ENCODE assay signal across 8 worm cellular contexts in genomic region chrX:2043224-2043623, ce11.
A peak's percentile ranks its signal among the peaks of the same experiment; 100 is the strongest.
TF ChIP-seq lines count a peak whose summit lies in the region.

No protein-coding gene starts in this region.

TF ChIP-seq in whole organism, L1 larva, 84 proteins besides CTCF, POLR2A, EP300 and RAD21 (continues in another document):
- no peak for TF ChIP-seq nhr-12 (tag; optimal IDR thresholded peaks at IDR 0.05; lab: Kevin White, UChicago)
- TF ChIP-seq nhr-19 (GFP tag; conservative IDR thresholded peaks at IDR 0.05; lab: Robert Waterston, UW), result peak; percentile 32; the same call in 1 of the 2 replicates
- TF ChIP-seq ztf-4 (tag; optimal IDR thresholded peaks at IDR 0.05; lab: Kevin White, UChicago), result no peak
- no peak for TF ChIP-seq ceh-88 (GFP tag; IDR thresholded peaks at IDR 0.05; lab: Robert Waterston, UW)
- no peak for TF ChIP-seq nhr-90 (tag; optimal IDR thresholded peaks at IDR 0.05; lab: Kevin White, UChicago; ENCODE audit: poor library complexity)
- no peak for TF ChIP-seq fkh-10 (GFP tag; optimal IDR thresholded peaks at IDR 0.05; lab: Kevin White, UChicago)
- no peak for TF ChIP-seq xbp-1 (tag; optimal IDR thresholded peaks at IDR 0.05; lab: Kevin White, UChicago)
- no peak for TF ChIP-seq C16A3.4 (tag; optimal IDR thresholded peaks at IDR 0.05; lab: Kevin White, UChicago)
- no peak for TF ChIP-seq nhr-84 (tag; optimal IDR thresholded peaks at IDR 0.05; lab: Kevin White, UChicago)
- no peak for TF ChIP-seq zip-4 (GFP tag; optimal IDR thresholded peaks at IDR 0.05; lab: Kevin White, UChicago)
- TF ChIP-seq nhr-28 (tag; optimal IDR thresholded peaks at IDR 0.05; lab: Kevin White, UChicago), result no peak
- no peak for TF ChIP-seq grh-1 (GFP tag; IDR thresholded peaks at IDR 0.05; lab: Robert Waterston, UW)

TF ChIP-seq in whole organism, L2 larva, 48 proteins besides CTCF, POLR2A, EP300 and RAD21:
- peak; percentile 7 for TF ChIP-seq lin-11 (tag; optimal IDR thresholded peaks at IDR 0.05; lab: Kevin White, UChicago)
- no peak for TF ChIP-seq ztf-11 (tag; optimal IDR thresholded peaks at IDR 0.05; lab: Kevin White, UChicago)
- TF ChIP-seq nhr-129 (tag; optimal IDR thresholded peaks at IDR 0.05; lab: Kevin White, UChicago), result peak; percentile 35
- no peak for TF ChIP-seq zag-1 (tag; optimal IDR thresholded peaks at IDR 0.05; lab: Kevin White, UChicago)
- TF ChIP-seq Y55F3AM.14 (GFP tag; optimal IDR thresholded peaks at IDR 0.05; lab: Kevin White, UChicago), result peak; percentile 13

TF ChIP-seq in whole organism, L3 larva, 47 proteins besides CTCF, POLR2A, EP300 and RAD21:
- TF ChIP-seq pha-4 (tag; optimal IDR thresholded peaks at IDR 0.05; lab: Kevin White, UChicago), result peak; percentile 50
- no peak for TF ChIP-seq egl-27 (tag; optimal IDR thresholded peaks at IDR 0.05; lab: Kevin White, UChicago)

TF ChIP-seq in whole organism, early embryonic, 17 proteins besides CTCF, POLR2A, EP300 and RAD21:
- TF ChIP-seq hnd-1 (tag; optimal IDR thresholded peaks at IDR 0.05; lab: Kevin White, UChicago) (no peak), flt-1 (GFP tag; IDR thresholded peaks at IDR 0.05; lab: Robert Waterston, UW) (0 out of 2 replicates have a peak, but pooled peaks have one; percentile 8), ceh-13 (GFP tag; optimal IDR thresholded peaks at IDR 0.05; lab: Kevin White, UChicago) (no peak), pes-1 (GFP tag; IDR thresholded peaks at IDR 0.05; lab: Robert Waterston, UW) (peak; percentile 37; the same call in 1 of the 2 replicates), tbx-37 (GFP tag; conservative IDR thresholded peaks at IDR 0.05; lab: Robert Waterston, UW) (no peak), ama-1 (optimal IDR thresholded peaks at IDR 0.05; lab: Kevin White, UChicago) (no peak), aly-1 (tag; optimal IDR thresholded peaks at IDR 0.05; lab: Kevin White, UChicago) (no peak), hmg-4 (GFP tag; optimal IDR thresholded peaks at IDR 0.05; lab: Kevin White, UChicago) (peak; percentile 23)

TF ChIP-seq in whole organism, late embryonic, 69 proteins besides CTCF, POLR2A, EP300 and RAD21:
- peak; percentile 7 for TF ChIP-seq gmeb-2 (tag; optimal IDR thresholded peaks at IDR 0.05; lab: Kevin White, UChicago)
- peak; percentile 83 for TF ChIP-seq ceh-34 (tag; optimal IDR thresholded peaks at IDR 0.05; lab: Kevin White, UChicago)
- peak; percentile 19 for TF ChIP-seq pha-2 (tag; optimal IDR thresholded peaks at IDR 0.05; lab: Kevin White, UChicago)
- peak; percentile 41 for TF ChIP-seq unc-42 (tag; optimal IDR thresholded peaks at IDR 0.05; lab: Kevin White, UChicago)
- TF ChIP-seq ref-2 (tag; optimal IDR thresholded peaks at IDR 0.05; lab: Kevin White, UChicago), result peak; percentile 29
- TF ChIP-seq ceh-2 (tag; optimal IDR thresholded peaks at IDR 0.05; lab: Kevin White, UChicago), result peak; percentile 58
- TF ChIP-seq lim-6 (tag; optimal IDR thresholded peaks at IDR 0.05; lab: Kevin White, UChicago), result no peak
- peak; percentile 30 for TF ChIP-seq ceh-6 (GFP tag; optimal IDR thresholded peaks at IDR 0.05; lab: Kevin White, UChicago)
- peak; percentile 30; the same call in 1 of the 2 replicates for TF ChIP-seq sox-2 (GFP tag; IDR thresholded peaks at IDR 0.05; lab: Robert Waterston, UW)
- TF ChIP-seq tbx-2 (tag; optimal IDR thresholded peaks at IDR 0.05; lab: Kevin White, UChicago), result peak; percentile 12
- no peak for TF ChIP-seq ceh-9 (tag; optimal IDR thresholded peaks at IDR 0.05; lab: Kevin White, UChicago)
- no peak for TF ChIP-seq pros-1 (tag; optimal IDR thresholded peaks at IDR 0.05; lab: Kevin White, UChicago)
- peak; percentile 77 for TF ChIP-seq ceh-19 (GFP tag; optimal IDR thresholded peaks at IDR 0.05; lab: Kevin White, UChicago)
- no peak for TF ChIP-seq hlh-8 (tag; optimal IDR thresholded peaks at IDR 0.05; lab: Kevin White, UChicago)
- peak; percentile 56 for TF ChIP-seq ceh-31 (tag; optimal IDR thresholded peaks at IDR 0.05; lab: Kevin White, UChicago)
- TF ChIP-seq sox-4 (tag; optimal IDR thresholded peaks at IDR 0.05; lab: Kevin White, UChicago), result peak; percentile 4

TF ChIP-seq in whole organism, midembryonic, 9 proteins besides CTCF, POLR2A, EP300 and RAD21:
- no peak for TF ChIP-seq ref-1 (GFP tag; conservative IDR thresholded peaks at IDR 0.05; lab: Robert Waterston, UW)
- no peak for TF ChIP-seq flt-1 (GFP tag; IDR thresholded peaks at IDR 0.05; lab: Robert Waterston, UW)
- no peak for TF ChIP-seq ztf-29 (GFP tag; IDR thresholded peaks at IDR 0.05; lab: Robert Waterston, UW)
- no peak for TF ChIP-seq T22C8.4 (GFP tag; IDR thresholded peaks at IDR 0.05; lab: Robert Waterston, UW)
- TF ChIP-seq klf-2 (GFP tag; conservative IDR thresholded peaks at IDR 0.05; lab: Robert Waterston, UW), result no peak
- TF ChIP-seq med-1 (GFP tag; optimal IDR thresholded peaks at IDR 0.05; lab: Kevin White, UChicago; ENCODE audit: insufficient read depth), result no peak
- TF ChIP-seq ztf-23 (GFP tag; IDR thresholded peaks at IDR 0.05; lab: Robert Waterston, UW), result peak; percentile 53; the same call in 1 of the 2 replicates
- TF ChIP-seq tab-1 (GFP tag; IDR thresholded peaks at IDR 0.05; lab: Robert Waterston, UW), result peak; percentile 40; the same call in 1 of the 2 replicates

TF ChIP-seq in whole organism, mixed stage, embryonic, 35 proteins besides CTCF, POLR2A, EP300 and RAD21 (continues in another document):
- no peak for TF ChIP-seq elt-3 (tag; optimal IDR thresholded peaks at IDR 0.05; lab: Kevin White, UChicago)
- peak; percentile 44 for TF ChIP-seq cnd-1 (tag; optimal IDR thresholded peaks at IDR 0.05; lab: Kevin White, UChicago)
- TF ChIP-seq blmp-1 (tag; optimal IDR thresholded peaks at IDR 0.05; lab: Kevin White, UChicago), result no peak
- no peak for TF ChIP-seq elt-1 (tag; optimal IDR thresholded peaks at IDR 0.05; lab: Kevin White, UChicago; ENCODE audit: borderline replicate concordance, insufficient read depth)
- no peak for TF ChIP-seq nhr-76 (tag; optimal IDR thresholded peaks at IDR 0.05; lab: Kevin White, UChicago)
- TF ChIP-seq unc-62 (GFP tag; optimal IDR thresholded peaks at IDR 0.05; lab: Kevin White, UChicago), result no peak
- TF ChIP-seq ceh-83 (GFP tag; optimal IDR thresholded peaks at IDR 0.05; lab: Kevin White, UChicago), result no peak
- no peak for TF ChIP-seq mab-5 (tag; optimal IDR thresholded peaks at IDR 0.05; lab: Kevin White, UChicago)
- TF ChIP-seq nhr-12 (tag; optimal IDR thresholded peaks at IDR 0.05; lab: Kevin White, UChicago), result no peak
- peak; percentile 65 for TF ChIP-seq ces-1 (GFP tag; optimal IDR thresholded peaks at IDR 0.05; lab: Kevin White, UChicago)
- TF ChIP-seq sptf-1 (tag; optimal IDR thresholded peaks at IDR 0.05; lab: Kevin White, UChicago), result peak; percentile 70
- TF ChIP-seq nhr-237 (tag; optimal IDR thresholded peaks at IDR 0.05; lab: Kevin White, UChicago), result no peak
- no peak for TF ChIP-seq zip-8 (tag; optimal IDR thresholded peaks at IDR 0.05; lab: Kevin White, UChicago)
- TF ChIP-seq ztf-11 (tag; optimal IDR thresholded peaks at IDR 0.05; lab: Kevin White, UChicago), result peak; percentile 36
- TF ChIP-seq hlh-1 (tag; optimal IDR thresholded peaks at IDR 0.05; lab: Kevin White, UChicago), result no peak
- no peak for TF ChIP-seq lsy-2 (tag; optimal IDR thresholded peaks at IDR 0.05; lab: Kevin White, UChicago)
- TF ChIP-seq ceh-43 (GFP tag; optimal IDR thresholded peaks at IDR 0.05; lab: Kevin White, UChicago), result peak; percentile 73
- no peak for TF ChIP-seq bed-3 (GFP tag; optimal IDR thresholded peaks at IDR 0.05; lab: Kevin White, UChicago)
- no peak for TF ChIP-seq unc-39 (tag; optimal IDR thresholded peaks at IDR 0.05; lab: Kevin White, UChicago)
- TF ChIP-seq M03D4.4 (tag; optimal IDR thresholded peaks at IDR 0.05; lab: Kevin White, UChicago), result peak; percentile 55
- no peak for TF ChIP-seq snpc-4 (tag; optimal IDR thresholded peaks at IDR 0.05; lab: Kevin White, UChicago)
- TF ChIP-seq lin-32 (GFP tag; optimal IDR thresholded peaks at IDR 0.05; lab: Kevin White, UChicago), result no peak
- TF ChIP-seq flh-1 (GFP tag; optimal IDR thresholded peaks at IDR 0.05; lab: Kevin White, UChicago), result no peak

TF ChIP-seq in whole organism, young adult, 124 proteins besides CTCF, POLR2A, EP300 and RAD21:
- TF ChIP-seq K12H6.12 (tag; optimal IDR thresholded peaks at IDR 0.05; lab: Kevin White, UChicago) (peak; percentile 23), hlh-12 (tag; optimal IDR thresholded peaks at IDR 0.05; lab: Kevin White, UChicago) (no peak)
